Fruit fly (Drosophila melanogaster) whole organism, adult: ENCODE results near the gene klu.

ENCODE experiments used
- CG11617 ChIP-seq: fragments of 200-800 bp; sonication (Bioruptor generic); optimal IDR thresholded peaks from 2 replicates; lab custom pipeline; 2017; ENCODE audit warnings: mild to moderate bottlenecking, missing biosample characterization, missing genetic modification reagents, missing genetic modification characterization
- CG12768 ChIP-seq: fragments of 200-800 bp; sonication (Bioruptor generic); optimal IDR thresholded peaks from 2 replicates; lab custom pipeline; 2017; ENCODE audit warnings: missing biosample characterization, missing genetic modification characterization, mild to moderate bottlenecking, moderate library complexity, missing genetic modification reagents
- CG14711 ChIP-seq: fragments of 200-800 bp; sonication (Bioruptor generic); optimal IDR thresholded peaks from 2 replicates; lab custom pipeline; 2018; ENCODE audit warnings: missing biosample characterization, mild to moderate bottlenecking, missing genetic modification characterization, moderate library complexity
- CG1620 ChIP-seq: fragments of 200-800 bp; sonication (Bioruptor generic); optimal IDR thresholded peaks from 2 replicates; lab custom pipeline; 2016; ENCODE audit warnings: missing biosample characterization, missing genetic modification characterization
- CG33017 ChIP-seq: fragments of 200-800 bp; sonication (Bioruptor generic); optimal IDR thresholded peaks from 2 replicates; lab custom pipeline; 2018; ENCODE audit warnings: missing biosample characterization, mild to moderate bottlenecking, missing genetic modification characterization, moderate library complexity
- CG5204 ChIP-seq: fragments of 200-800 bp; sonication (Bioruptor generic); optimal IDR thresholded peaks from 2 replicates; lab custom pipeline; 2016; ENCODE audit warnings: missing biosample characterization, missing genetic modification characterization
- CG7045 ChIP-seq: fragments of 200-800 bp; sonication (Bioruptor generic); optimal IDR thresholded peaks from 2 replicates; lab custom pipeline; 2017; ENCODE audit warnings: missing biosample characterization, mild to moderate bottlenecking, missing genetic modification characterization
- CG7101 ChIP-seq: fragments of 200-800 bp; sonication (Bioruptor generic); optimal IDR thresholded peaks from 2 replicates; lab custom pipeline; 2018; ENCODE audit warnings: missing biosample characterization, mild to moderate bottlenecking, missing genetic modification characterization, moderate library complexity
- Clk ChIP-seq: fragments of 200-800 bp; sonication (Bioruptor generic); optimal IDR thresholded peaks from 2 replicates; lab custom pipeline; 2017; ENCODE audit warnings: missing biosample characterization, missing genetic modification characterization
- Crg-1 ChIP-seq: fragments of 200-800 bp; sonication (Bioruptor generic); optimal IDR thresholded peaks from 2 replicates; lab custom pipeline; 2016; ENCODE audit warnings: missing biosample characterization, missing genetic modification characterization
- Hr96 ChIP-seq: fragments of 200-800 bp; sonication (Bioruptor generic); optimal IDR thresholded peaks from 2 replicates; lab custom pipeline; 2016; ENCODE audit warnings: missing biosample characterization, missing genetic modification characterization
- Mnt ChIP-seq: fragments of 200-800 bp; sonication (Bioruptor generic); optimal IDR thresholded peaks from 2 replicates; lab custom pipeline; 2016; ENCODE audit warnings: missing biosample characterization, mild to moderate bottlenecking, missing genetic modification characterization
- bab1 ChIP-seq: fragments of 200-800 bp; sonication (Bioruptor generic); optimal IDR thresholded peaks from 3 replicates; lab custom pipeline; 2019; ENCODE audit warnings: missing biosample characterization, mild to moderate bottlenecking, missing genetic modification characterization, moderate library complexity
- cic ChIP-seq: fragments of 200-800 bp; sonication (Bioruptor generic); optimal IDR thresholded peaks from 2 replicates; lab custom pipeline; 2017; ENCODE audit warnings: missing biosample characterization, mild to moderate bottlenecking, missing genetic modification characterization, moderate library complexity
- cnc ChIP-seq, 2 experiments: fragments of >200 bp; optimal IDR thresholded peaks; 2 replicates each; lab custom pipeline; 2017
- kay ChIP-seq: fragments of 200-800 bp; sonication (Bioruptor generic); peaks from one replicate; lab custom pipeline; 2016; ENCODE audit warnings: missing biosample characterization, missing genetic modification characterization, borderline replicate concordance
- ovo ChIP-seq: fragments of 200-800 bp; sonication (Bioruptor generic); optimal IDR thresholded peaks from 2 replicates; lab custom pipeline; 2016; ENCODE audit warnings: missing biosample characterization, missing genetic modification characterization
- pad ChIP-seq: fragments of 200-800 bp; sonication (Bioruptor generic); optimal IDR thresholded peaks from 3 replicates; lab custom pipeline; 2017; ENCODE audit warnings: missing biosample characterization, missing genetic modification characterization, mild to moderate bottlenecking, moderate library complexity, missing genetic modification reagents
- tj ChIP-seq: fragments of 200-800 bp; sonication (Bioruptor generic); optimal IDR thresholded peaks from 3 replicates; lab custom pipeline; 2017; ENCODE audit warnings: missing biosample characterization, mild to moderate bottlenecking, missing genetic modification characterization, moderate library complexity
- toe ChIP-seq: fragments of 200-800 bp; sonication (Bioruptor generic); optimal IDR thresholded peaks from 2 replicates; lab custom pipeline; 2016; ENCODE audit warnings: missing biosample characterization, missing genetic modification characterization

klu gene

DNA sequence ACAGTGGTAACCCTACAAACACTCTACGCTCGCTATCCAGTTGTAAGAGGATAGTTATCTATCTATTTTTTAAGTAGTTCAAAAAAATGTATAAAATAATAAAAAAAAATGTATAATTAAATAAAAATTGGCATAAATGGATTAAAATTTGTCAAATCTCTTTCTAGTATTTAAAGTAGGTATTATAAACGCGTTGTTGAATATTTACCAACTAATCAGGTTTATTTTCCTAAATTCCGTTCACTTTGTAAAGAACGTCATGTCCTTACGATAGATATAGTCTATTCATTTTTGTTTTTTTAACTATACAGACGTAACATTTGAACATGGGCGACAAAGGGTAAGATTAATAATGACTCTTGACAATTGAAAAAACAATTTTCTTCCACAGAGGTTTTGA is 18.3 kb upstream of the klu start, which contains the start of gene CG32081:
TSS of gene CG32081 (plus strand) at position 301 of the 400 bp plus-strand sequence.
- no peak for TF ChIP-seq Mnt
- TF ChIP-seq CG33017 (tag; lab: Kevin White, UChicago): no peak
- no peak for TF ChIP-seq CG14711 (tag; lab: Kevin White, UChicago)
- no peak for TF ChIP-seq ovo (GFP tag; lab: Kevin White, UChicago)
- TF ChIP-seq CG1620 (GFP tag; lab: Kevin White, UChicago): no peak
- no peak for TF ChIP-seq Hr96 (GFP tag; lab: Kevin White, UChicago)
- no peak for TF ChIP-seq bab1 (GFP tag; lab: Kevin White, UChicago)
- no peak for TF ChIP-seq kay (GFP tag; lab: Kevin White, UChicago)
- TF ChIP-seq cic (GFP tag; lab: Kevin White, UChicago): no peak
- TF ChIP-seq Crg-1 (GFP tag; lab: Kevin White, UChicago): no peak
- TF ChIP-seq CG11617 (GFP tag; lab: Kevin White, UChicago): no peak
- TF ChIP-seq CG7045: no peak
- TF ChIP-seq pad (GFP tag; lab: Kevin White, UChicago): no peak
- TF ChIP-seq cnc (optimal IDR thresholded peaks at IDR 0.05; lab: Kevin White, UChicago): no peak
- TF ChIP-seq CG5204: no peak
- no peak for TF ChIP-seq CG7101

- TF ChIP-seq Mnt (no peak), CG11617 (GFP tag; lab: Kevin White, UChicago) (no peak), Clk (GFP tag; lab: Kevin White, UChicago) (no peak), bab1 (GFP tag; lab: Kevin White, UChicago) (no peak)
These were observed 16.3 kb upstream of the klu start, which contains the start of gene CG32079 for dm6 chr3L:11025261-11025660. Gene CG32079 (plus strand): TSS chr3L:11025561.

- TF ChIP-seq Clk (GFP tag; lab: Kevin White, UChicago): no peak
- no peak for TF ChIP-seq CG5204
- no peak for TF ChIP-seq cnc (optimal IDR thresholded peaks at IDR 0.05; lab: Kevin White, UChicago)
- no peak for TF ChIP-seq Crg-1 (GFP tag; lab: Kevin White, UChicago)
These were observed 14.2 kb upstream of the klu start, which contains the start of gene Fad2 for dm6 chr3L:11023235-11023634. Gene Fad2 (plus strand): TSS chr3L:11023535.

- TF ChIP-seq Crg-1 (GFP tag; lab: Kevin White, UChicago): no peak
- TF ChIP-seq ovo (GFP tag; lab: Kevin White, UChicago): no peak
- TF ChIP-seq Clk (GFP tag; lab: Kevin White, UChicago): no peak
- no peak for TF ChIP-seq toe (GFP tag; lab: Kevin White, UChicago)
- no peak for TF ChIP-seq Mnt
- no peak for TF ChIP-seq CG33017 (tag; lab: Kevin White, UChicago)
- no peak for TF ChIP-seq CG12768
- no peak for TF ChIP-seq bab1 (GFP tag; lab: Kevin White, UChicago)
- TF ChIP-seq CG1620 (GFP tag; lab: Kevin White, UChicago): no peak
- no peak for TF ChIP-seq cic (GFP tag; lab: Kevin White, UChicago)
- TF ChIP-seq Hr96 (GFP tag; lab: Kevin White, UChicago): no peak
- no peak for TF ChIP-seq pad (GFP tag; lab: Kevin White, UChicago)
- no peak for TF ChIP-seq CG14711 (tag; lab: Kevin White, UChicago)
- TF ChIP-seq CG5204: no peak
- TF ChIP-seq CG11617 (GFP tag; lab: Kevin White, UChicago): no peak
- TF ChIP-seq cnc (optimal IDR thresholded peaks at IDR 0.05; lab: Kevin White, UChicago): no peak
- no peak for TF ChIP-seq CG7045
- TF ChIP-seq CG7101: no peak
- TF ChIP-seq kay (GFP tag; lab: Kevin White, UChicago): no peak
These were observed 13.0 kb upstream of the klu start for dm6 chr3L:11021958-11022357.

dm6 chr3L:11020058-11020457 is 11.1 kb upstream of the klu start:
- no peak for TF ChIP-seq ovo (GFP tag; lab: Kevin White, UChicago)
- no peak for TF ChIP-seq Crg-1 (GFP tag; lab: Kevin White, UChicago)
- no peak for TF ChIP-seq toe (GFP tag; lab: Kevin White, UChicago)
- TF ChIP-seq CG33017 (tag; lab: Kevin White, UChicago): no peak
- TF ChIP-seq cnc (optimal IDR thresholded peaks at IDR 0.05; lab: Kevin White, UChicago): no peak
- TF ChIP-seq Mnt: no peak
- no peak for TF ChIP-seq tj (GFP tag; lab: Kevin White, UChicago)
- TF ChIP-seq Clk (GFP tag; lab: Kevin White, UChicago): no peak
- no peak for TF ChIP-seq pad (GFP tag; lab: Kevin White, UChicago)
- TF ChIP-seq CG14711 (tag; lab: Kevin White, UChicago): no peak
- TF ChIP-seq kay (GFP tag; lab: Kevin White, UChicago): no peak
- no peak for TF ChIP-seq CG7101
- TF ChIP-seq Hr96 (GFP tag; lab: Kevin White, UChicago): no peak
- TF ChIP-seq CG1620 (GFP tag; lab: Kevin White, UChicago): no peak
- TF ChIP-seq CG12768: no peak
- TF ChIP-seq bab1 (GFP tag; lab: Kevin White, UChicago): no peak
- TF ChIP-seq CG5204: no peak
- TF ChIP-seq cic (GFP tag; lab: Kevin White, UChicago): no peak
- TF ChIP-seq CG7045: no peak
- TF ChIP-seq CG11617 (GFP tag; lab: Kevin White, UChicago): no peak

- no peak for TF ChIP-seq CG11617 (GFP tag; lab: Kevin White, UChicago)
- no peak for TF ChIP-seq CG5204
- no peak for TF ChIP-seq Hr96 (GFP tag; lab: Kevin White, UChicago)
- no peak for TF ChIP-seq CG7045
- TF ChIP-seq Crg-1 (GFP tag; lab: Kevin White, UChicago): no peak
- TF ChIP-seq tj (GFP tag; lab: Kevin White, UChicago): no peak
- TF ChIP-seq kay (GFP tag; lab: Kevin White, UChicago): no peak
- TF ChIP-seq toe (GFP tag; lab: Kevin White, UChicago): no peak
- no peak for TF ChIP-seq CG7101
- no peak for TF ChIP-seq CG12768
- no peak for TF ChIP-seq CG14711 (tag; lab: Kevin White, UChicago)
- no peak for TF ChIP-seq ovo (GFP tag; lab: Kevin White, UChicago)
- TF ChIP-seq CG1620 (GFP tag; lab: Kevin White, UChicago): no peak
- no peak for TF ChIP-seq Clk (GFP tag; lab: Kevin White, UChicago)
- no peak for TF ChIP-seq pad (GFP tag; lab: Kevin White, UChicago)
- TF ChIP-seq cnc (optimal IDR thresholded peaks at IDR 0.05; lab: Kevin White, UChicago): no peak
- TF ChIP-seq bab1 (GFP tag; lab: Kevin White, UChicago): no peak
- TF ChIP-seq cic (GFP tag; lab: Kevin White, UChicago): no peak
- TF ChIP-seq Mnt: no peak
- no peak for TF ChIP-seq CG33017 (tag; lab: Kevin White, UChicago)
These were observed 6.2 kb upstream of the klu start for dm6 chr3L:11015203-11015602.
